Worm (Caenorhabditis elegans) whole organism, late embryonic: ENCODE results near the gene chat-1.

ENCODE experiments used
- K09A11.1 ChIP-seq: sonication (generic microtip); optimal IDR thresholded peaks from 2 replicates; lab custom pipeline; 2017; ENCODE audit warnings: antibody characterized with exemption, mild to moderate bottlenecking, missing genetic modification characterization, missing compliant biosample characterization; ENCODE audit not compliant: insufficient read depth
- T23F11.4 ChIP-seq: fragments of 200-800 bp; sonication (Bioruptor generic); optimal IDR thresholded peaks from 2 replicates; lab custom pipeline; 2018; ENCODE audit warnings: mild to moderate bottlenecking, missing genetic modification characterization, missing compliant biosample characterization
- ama-1 ChIP-seq: fragments of 150-350 bp; optimal IDR thresholded peaks from 2 replicates; lab custom pipeline; 2014
- ceh-19 ChIP-seq: fragments of 200-800 bp; sonication (Bioruptor generic); optimal IDR thresholded peaks from 2 replicates; lab custom pipeline; 2018; ENCODE audit warnings: mild to moderate bottlenecking, missing genetic modification characterization, missing compliant biosample characterization
- ceh-31 ChIP-seq: sonication (generic microtip); optimal IDR thresholded peaks from 2 replicates; lab custom pipeline; 2016; ENCODE audit warnings: missing genetic modification characterization, missing compliant biosample characterization
- ceh-9 ChIP-seq: sonication (generic microtip); optimal IDR thresholded peaks from 2 replicates; lab custom pipeline; 2016; ENCODE audit warnings: mild to moderate bottlenecking, missing genetic modification characterization, inconsistent platforms, missing compliant biosample characterization
- hlh-15 ChIP-seq: sonication (generic microtip); optimal IDR thresholded peaks from 2 replicates; lab custom pipeline; 2016; ENCODE audit warnings: missing genetic modification characterization, missing compliant biosample characterization
- lim-6 ChIP-seq: sonication (generic microtip); optimal IDR thresholded peaks from 2 replicates; lab custom pipeline; 2016; ENCODE audit warnings: missing genetic modification characterization, missing compliant biosample characterization
- nfya-1 ChIP-seq: sonication (generic microtip); optimal IDR thresholded peaks from 2 replicates; lab custom pipeline; 2017; ENCODE audit warnings: missing genetic modification characterization, mild to moderate bottlenecking, missing compliant biosample characterization, antibody characterized with exemption, moderate library complexity
- pag-3 ChIP-seq: sonication (generic microtip); optimal IDR thresholded peaks from 2 replicates; lab custom pipeline; 2016; ENCODE audit warnings: missing compliant biosample characterization, missing genetic modification characterization, borderline replicate concordance
- pax-1 ChIP-seq: fragments of 150-350 bp; optimal IDR thresholded peaks from 2 replicates; lab custom pipeline; 2014; ENCODE audit warnings: missing biosample characterization, missing genetic modification characterization
- pha-2 ChIP-seq: sonication (generic microtip); optimal IDR thresholded peaks from 2 replicates; lab custom pipeline; 2017; ENCODE audit warnings: mild to moderate bottlenecking, missing genetic modification characterization, missing compliant biosample characterization
- pha-4 ChIP-seq: fragments of 150-350 bp; optimal IDR thresholded peaks from 2 replicates; lab custom pipeline; 2018; ENCODE audit warnings: missing biosample characterization, missing genetic modification reagents, missing genetic modification characterization
- sdc-2 ChIP-seq: sonication (generic microtip); optimal IDR thresholded peaks from 2 replicates; lab custom pipeline; 2016; ENCODE audit warnings: missing genotype, missing genetic modification characterization, missing compliant biosample characterization

DNA sequence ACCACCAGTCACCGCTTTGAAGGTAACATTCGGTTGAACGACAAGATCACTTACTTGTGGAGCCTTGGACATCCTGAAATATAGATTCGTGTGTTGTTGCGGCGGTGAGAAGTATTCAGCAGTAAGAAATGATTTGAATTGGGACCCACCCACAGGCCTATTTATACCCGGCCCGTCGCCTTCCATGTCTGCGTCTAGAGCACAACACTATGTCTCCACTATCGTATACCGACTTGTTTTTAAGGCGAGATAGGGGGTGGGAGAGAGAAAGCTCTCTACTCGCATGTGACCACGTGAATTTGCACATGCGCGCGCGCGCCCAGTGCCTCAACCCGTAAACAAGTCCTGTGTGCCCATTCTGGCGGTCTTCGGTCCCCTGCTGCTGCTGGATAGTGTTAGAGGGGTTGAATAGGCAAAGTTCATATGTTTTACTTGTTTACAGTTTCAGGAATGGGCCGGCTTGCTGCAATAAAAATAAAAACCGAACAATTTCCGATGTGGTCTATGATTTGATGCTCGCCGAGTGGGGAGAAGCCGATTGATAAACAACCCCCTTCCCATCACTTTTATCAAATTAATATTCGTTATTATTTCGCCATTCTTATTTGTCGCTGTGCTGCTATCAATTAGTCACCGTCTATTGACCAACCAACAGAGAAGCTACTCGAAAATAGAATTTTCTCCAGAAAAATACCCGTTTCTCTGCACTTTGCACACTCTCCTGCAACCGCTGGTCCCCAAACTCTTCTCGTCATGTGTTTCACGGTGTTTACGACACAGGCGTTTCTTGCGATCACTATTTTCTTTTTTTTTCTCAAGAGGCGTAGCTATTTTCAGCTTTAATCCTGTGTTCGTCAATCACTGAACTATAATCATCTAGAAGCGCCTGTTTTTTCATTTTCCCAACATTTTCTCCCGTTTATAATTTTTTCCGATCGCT lies 22.9 kb downstream of the chat-1 start:
- TF ChIP-seq ama-1 (lab: Kevin White, UChicago) = no peak
- no peak for TF ChIP-seq ceh-19
- TF ChIP-seq nfya-1 (tag; lab: Kevin White, UChicago) = no peak
- no peak for TF ChIP-seq T23F11.4 (GFP tag; lab: Kevin White, UChicago)
- no peak for TF ChIP-seq pag-3 (tag; lab: Kevin White, UChicago)
- TF ChIP-seq sdc-2 (tag; lab: Kevin White, UChicago) = no peak
- no peak for TF ChIP-seq pha-2 (tag; lab: Kevin White, UChicago)
- TF ChIP-seq pha-4 (tag; lab: Kevin White, UChicago) = no peak
- peak; percentile 19 for TF ChIP-seq ceh-31 (tag; lab: Kevin White, UChicago)
- no peak for TF ChIP-seq hlh-15
- no peak for TF ChIP-seq lim-6
- TF ChIP-seq pax-1 (tag; lab: Kevin White, UChicago) = no peak
- TF ChIP-seq ceh-9 (tag; lab: Kevin White, UChicago) = no peak
- no peak for TF ChIP-seq K09A11.1 (tag; lab: Kevin White, UChicago)
